Worm (Caenorhabditis elegans) whole organism, midembryonic: ENCODE measurements around the gene col-171.

Experiments used
- T22C8.4 ChIP-seq: fragments of 200-800 bp; sonication (Bioruptor generic); IDR thresholded peaks from 2 replicates; pipeline ENCODE4 v1.3.6; 2022; ENCODE audit warnings: missing genetic modification characterization, missing compliant biosample characterization
- cog-1 ChIP-seq: sonication (generic microtip); optimal IDR thresholded peaks from 2 replicates; lab custom pipeline; 2016; ENCODE audit warnings: missing genetic modification characterization, missing compliant biosample characterization
- flt-1 ChIP-seq: fragments of 200-800 bp; sonication (Bioruptor generic); IDR thresholded peaks from 2 replicates; pipeline ENCODE4 v1.3.6; 2022; ENCODE audit warnings: missing genetic modification characterization, missing compliant biosample characterization
- klf-2 ChIP-seq: fragments of 200-800 bp; sonication (Bioruptor generic); conservative IDR thresholded peaks from 2 replicates; pipeline ENCODE4 v1.3.6; 2022; ENCODE audit warnings: missing genetic modification reagents, missing genetic modification characterization, missing compliant biosample characterization
- med-1 ChIP-seq: sonication (generic microtip); optimal IDR thresholded peaks from 2 replicates; lab custom pipeline; 2017; ENCODE audit warnings: missing genetic modification characterization, mild to moderate bottlenecking, missing compliant biosample characterization, antibody characterized with exemption, missing genetic modification reagents; ENCODE audit not compliant: insufficient read depth
- ref-1 ChIP-seq: fragments of 200-800 bp; sonication (Bioruptor generic); conservative IDR thresholded peaks from 2 replicates; pipeline ENCODE4 v1.3.6; 2022; ENCODE audit warnings: missing genetic modification reagents, missing genetic modification characterization, missing compliant biosample characterization
- tab-1 ChIP-seq: fragments of 200-800 bp; sonication (Bioruptor generic); IDR thresholded peaks from 2 replicates; pipeline ENCODE4 v1.3.6; 2022; ENCODE audit warnings: missing genetic modification characterization, missing compliant biosample characterization
- ztf-23 ChIP-seq: fragments of 200-800 bp; sonication (Bioruptor generic); IDR thresholded peaks from 2 replicates; pipeline ENCODE4 v1.3.6; 2022; ENCODE audit warnings: missing genetic modification reagents, missing genetic modification characterization, missing compliant biosample characterization
- ztf-29 ChIP-seq: fragments of 200-800 bp; sonication (Bioruptor generic); IDR thresholded peaks from 2 replicates; pipeline ENCODE4 v1.3.6; 2022; ENCODE audit warnings: missing genetic modification reagents, missing genetic modification characterization, missing compliant biosample characterization

The col-171 gene

ce11 chrX:6333998-6334397 is at the start of gene col-171:
Gene col-171 (plus strand): TSS chrX:6334298.
- TF ChIP-seq ztf-23 (no peak), cog-1 (no peak), flt-1 (GFP tag; lab: Robert Waterston, UW) (no peak), T22C8.4 (no peak), med-1 (GFP tag; lab: Kevin White, UChicago) (no peak), ztf-29 (GFP tag; lab: Robert Waterston, UW) (no peak), klf-2 (GFP tag; lab: Robert Waterston, UW) (no peak), ref-1 (GFP tag; lab: Robert Waterston, UW) (no peak), tab-1 (GFP tag; lab: Robert Waterston, UW) (no peak)

ce11 chrX:6286154-6286553 is 47.9 kb upstream of the col-171 start:
- TF ChIP-seq T22C8.4 (peak; percentile 53; the same call in 1 of the 2 replicates), tab-1 (GFP tag; lab: Robert Waterston, UW) (peak; percentile 79; the same call in 1 of the 2 replicates), ztf-23 (0 out of 2 replicates have a peak, but pooled peaks have one; percentile 42), flt-1 (GFP tag; lab: Robert Waterston, UW) (peak; percentile 88), klf-2 (GFP tag; lab: Robert Waterston, UW) (peak; percentile 65; the same call in 1 of the 2 replicates), cog-1 (no peak), ztf-29 (GFP tag; lab: Robert Waterston, UW) (0 out of 2 replicates have a peak, but pooled peaks have one; percentile 61), ref-1 (GFP tag; lab: Robert Waterston, UW) (peak; percentile 33; the same call in 1 of the 2 replicates), med-1 (GFP tag; lab: Kevin White, UChicago) (no peak)

DNA sequence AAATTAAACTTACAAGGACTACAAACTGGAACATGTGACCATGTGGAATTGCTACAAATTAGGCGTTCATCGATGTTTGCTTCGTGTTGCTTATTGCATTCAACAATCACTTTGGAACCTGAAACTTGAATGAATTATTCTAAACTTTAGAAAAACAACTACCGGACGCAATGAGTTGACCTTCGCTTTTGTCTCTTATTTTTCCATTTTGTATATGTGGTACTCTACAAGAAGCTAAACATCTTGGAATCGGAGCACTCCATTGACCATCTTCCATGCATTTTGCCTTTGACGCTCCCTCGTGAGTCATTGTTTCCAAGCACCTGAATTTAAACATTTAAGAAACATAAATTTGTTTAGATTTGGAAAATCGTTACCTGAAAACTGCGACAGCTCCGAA is 45.1 kb upstream of the col-171 start:
- TF ChIP-seq T22C8.4 (no peak), cog-1 (no peak), ztf-29 (GFP tag; lab: Robert Waterston, UW) (no peak), ref-1 (GFP tag; lab: Robert Waterston, UW) (no peak), tab-1 (GFP tag; lab: Robert Waterston, UW) (no peak), klf-2 (GFP tag; lab: Robert Waterston, UW) (no peak), flt-1 (GFP tag; lab: Robert Waterston, UW) (no peak), ztf-23 (no peak), med-1 (GFP tag; lab: Kevin White, UChicago) (no peak)

DNA sequence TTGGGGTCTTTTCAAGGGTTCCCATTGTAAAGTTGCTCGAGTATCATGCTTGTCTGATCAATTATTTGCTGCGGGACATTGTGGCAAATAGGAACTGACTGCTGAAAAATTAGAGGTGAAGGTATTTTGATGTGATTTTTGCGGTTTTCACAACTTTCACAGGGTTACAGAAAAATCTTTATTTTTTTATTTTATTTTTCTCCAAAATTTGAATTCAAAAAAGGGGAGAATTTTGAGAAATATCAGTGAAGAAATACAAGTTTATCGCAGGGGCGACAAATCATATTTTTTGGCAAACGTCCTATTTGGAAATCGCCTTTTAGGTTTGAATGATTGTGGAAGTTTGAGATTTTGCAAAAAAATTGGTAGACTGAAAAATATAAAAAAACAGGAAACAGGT is 42.5 kb upstream of the col-171 start, which contains the start of gene lev-9:
TSS of gene lev-9 (minus strand) at position 101 of the 400 bp plus-strand sequence.
- TF ChIP-seq flt-1 (GFP tag; lab: Robert Waterston, UW): no peak
- no peak for TF ChIP-seq ztf-23
- TF ChIP-seq T22C8.4: no peak
- no peak for TF ChIP-seq ref-1 (GFP tag; lab: Robert Waterston, UW)
- no peak for TF ChIP-seq tab-1 (GFP tag; lab: Robert Waterston, UW)
- no peak for TF ChIP-seq cog-1

DNA sequence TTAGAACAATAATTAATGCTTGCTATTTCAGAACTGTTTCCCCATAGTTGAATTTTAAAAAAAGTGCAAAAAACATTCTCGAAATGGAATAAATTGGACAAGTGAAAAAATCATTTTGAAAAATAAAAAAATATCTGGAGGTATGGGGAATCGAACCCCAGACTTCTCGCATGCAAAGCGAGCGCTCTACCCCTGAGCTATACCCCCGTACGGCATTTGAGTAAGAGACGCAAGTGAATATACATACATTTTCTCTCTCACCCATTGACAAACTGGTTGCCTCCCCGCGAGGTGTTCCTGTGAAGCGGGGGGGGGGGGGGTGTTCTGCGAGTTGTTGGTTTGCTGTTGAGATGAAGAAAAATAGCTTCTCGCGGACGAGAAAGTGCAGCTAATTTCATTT is 42.0 kb upstream of the col-171 start:
- TF ChIP-seq klf-2 (GFP tag; lab: Robert Waterston, UW) (peak; percentile 97), ref-1 (GFP tag; lab: Robert Waterston, UW) (peak; percentile 96), tab-1 (GFP tag; lab: Robert Waterston, UW) (peak; percentile 99), cog-1 (peak; percentile 77), ztf-23 (peak; percentile 97), flt-1 (GFP tag; lab: Robert Waterston, UW) (peak; percentile 98), ztf-29 (GFP tag; lab: Robert Waterston, UW) (peak; percentile 80), med-1 (GFP tag; lab: Kevin White, UChicago) (peak; percentile 71), T22C8.4 (peak; percentile 95)

DNA sequence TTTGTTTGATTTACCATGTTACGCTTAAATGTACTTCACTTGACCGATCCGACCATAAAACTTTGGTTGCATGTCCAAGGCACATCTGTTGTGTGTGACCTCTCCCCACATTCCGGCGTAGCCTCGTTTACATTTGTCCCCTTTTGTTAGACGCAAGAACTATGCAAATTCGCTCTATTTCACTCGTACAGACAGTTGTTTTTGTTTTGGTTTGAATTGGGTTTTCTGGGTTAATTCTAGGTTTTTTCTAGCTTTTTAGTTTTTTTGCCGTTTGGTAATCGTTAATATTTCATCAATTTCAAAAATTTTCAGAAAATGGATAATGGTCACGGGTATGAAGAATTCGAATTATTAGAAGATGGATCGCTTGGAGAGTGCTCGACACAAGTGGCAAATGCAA is 41.3 kb upstream of the col-171 start, which contains the start of gene mom-1:
TSS of gene mom-1 (plus strand) at position 301 of the 400 bp plus-strand sequence.
- no peak for TF ChIP-seq T22C8.4

DNA sequence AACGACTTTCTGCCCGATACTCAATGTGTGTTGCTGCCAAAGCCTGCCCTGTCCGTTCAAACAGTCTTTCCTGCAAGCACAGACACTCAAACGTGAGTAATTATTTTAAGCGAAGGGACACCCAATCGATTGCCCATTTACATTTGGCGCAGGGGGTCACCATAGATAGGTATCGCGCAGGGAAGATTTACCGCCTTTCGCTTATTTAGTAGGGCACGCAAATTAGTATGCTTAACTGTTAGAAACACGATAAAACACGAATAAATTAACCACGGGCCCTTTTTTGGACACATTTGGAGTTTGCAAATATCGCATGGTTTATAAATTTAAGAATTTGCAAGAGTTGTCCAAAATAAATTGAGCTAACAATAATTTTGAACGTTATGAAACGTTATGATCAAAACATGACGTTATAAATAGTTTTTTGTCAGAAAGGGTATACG is 37.7 kb upstream of the col-171 start:
- TF ChIP-seq klf-2 (GFP tag; lab: Robert Waterston, UW): peak; percentile 83
- peak; percentile 91 for TF ChIP-seq flt-1 (GFP tag; lab: Robert Waterston, UW)
- peak; percentile 39 for TF ChIP-seq med-1 (GFP tag; lab: Kevin White, UChicago)
- TF ChIP-seq tab-1 (GFP tag; lab: Robert Waterston, UW): peak; percentile 80; the same call in 1 of the 2 replicates
- TF ChIP-seq ztf-29 (GFP tag; lab: Robert Waterston, UW): peak; percentile 63
- peak; percentile 99 for TF ChIP-seq cog-1
- TF ChIP-seq T22C8.4: peak; percentile 92
- TF ChIP-seq ref-1 (GFP tag; lab: Robert Waterston, UW): no peak; the same call in 1 of the 2 replicates
- peak; percentile 87 for TF ChIP-seq ztf-23

DNA sequence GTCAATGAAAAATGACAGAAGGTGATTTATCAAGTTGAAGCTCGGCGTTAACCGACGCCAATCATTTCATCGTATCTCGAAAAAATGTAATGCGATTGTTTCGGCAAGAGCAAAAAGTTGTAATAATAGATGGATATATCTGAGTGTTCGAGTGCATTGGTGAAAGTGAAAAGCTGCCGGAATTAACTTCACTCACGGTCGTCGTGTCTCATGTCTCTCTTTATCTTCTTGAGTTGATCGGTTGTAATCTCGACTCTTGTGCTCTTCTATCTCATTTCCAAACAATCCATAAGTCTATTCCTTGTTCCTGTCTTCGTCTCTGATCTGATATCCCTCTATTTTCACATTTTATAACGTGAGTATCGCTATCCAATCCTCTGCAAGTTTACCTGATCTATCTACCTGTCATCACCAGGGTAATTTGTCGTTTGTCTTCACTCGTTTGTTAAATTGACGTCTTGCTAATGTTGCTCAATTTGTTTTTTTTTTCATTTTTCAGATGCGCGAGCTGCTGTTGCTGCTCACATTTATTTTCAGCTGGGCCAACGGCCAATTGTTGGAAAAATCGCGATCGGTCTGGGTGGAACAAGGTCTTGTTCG is 34.4 kb upstream of the col-171 start, which contains the start of gene cest-16:
TSS of gene cest-16 (plus strand) at position 302 of the 600 bp plus-strand sequence.
- no peak for TF ChIP-seq cog-1
- no peak for TF ChIP-seq klf-2 (GFP tag; lab: Robert Waterston, UW)
- no peak for TF ChIP-seq tab-1 (GFP tag; lab: Robert Waterston, UW)
- no peak for TF ChIP-seq ztf-29 (GFP tag; lab: Robert Waterston, UW)
- no peak for TF ChIP-seq flt-1 (GFP tag; lab: Robert Waterston, UW)
- TF ChIP-seq ztf-23: no peak
- TF ChIP-seq med-1 (GFP tag; lab: Kevin White, UChicago): no peak
- no peak for TF ChIP-seq T22C8.4
- TF ChIP-seq ref-1 (GFP tag; lab: Robert Waterston, UW): no peak

DNA sequence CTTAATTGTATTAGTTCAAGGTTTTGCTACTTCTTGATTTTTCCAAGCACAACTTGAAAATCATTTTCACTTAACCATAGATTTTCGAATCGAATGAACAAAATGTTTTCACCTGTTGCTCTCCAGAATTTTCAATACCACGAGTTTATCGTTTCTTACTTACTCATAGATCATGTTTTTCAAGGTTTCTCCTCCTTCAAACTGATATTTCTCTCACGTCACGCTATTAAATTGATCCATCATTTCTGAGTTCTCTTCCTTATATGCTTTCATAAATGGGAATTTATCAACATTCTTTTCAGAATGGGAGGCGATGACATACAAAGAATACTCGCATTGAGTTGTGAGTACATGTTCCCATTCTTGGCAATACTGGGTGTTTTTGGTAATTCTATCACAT is 22.7 kb upstream of the col-171 start, which contains the start of gene npr-38:
TSS of gene npr-38 (plus strand) at position 301 of the 400 bp plus-strand sequence.
- TF ChIP-seq klf-2 (GFP tag; lab: Robert Waterston, UW) (no peak), ztf-29 (GFP tag; lab: Robert Waterston, UW) (no peak), T22C8.4 (no peak), cog-1 (no peak), ref-1 (GFP tag; lab: Robert Waterston, UW) (no peak), med-1 (GFP tag; lab: Kevin White, UChicago) (no peak), tab-1 (GFP tag; lab: Robert Waterston, UW) (no peak), flt-1 (GFP tag; lab: Robert Waterston, UW) (no peak)
